Worm (Caenorhabditis elegans): ENCODE data around the gene slc-5A12.

ce11 chrIV:11930572-11930971 lies 6.6 kb upstream of the slc-5A12 start, which contains the start of gene nhx-9:
- TF ChIP-seq ztf-11 (tag; optimal IDR thresholded peaks at IDR 0.05): no peak
- TF ChIP-seq ceh-9 (tag; optimal IDR thresholded peaks at IDR 0.05): no peak
- no peak for TF ChIP-seq ceh-82 (tag; optimal IDR thresholded peaks at IDR 0.05)
- TF ChIP-seq zag-1 (tag; optimal IDR thresholded peaks at IDR 0.05): no peak

Data from whole organism, L3 larva.